Worm (Caenorhabditis elegans) whole organism, young adult: ENCODE results near the gene EGAP9.4.

Experiments
- B0019.2 ChIP-seq: fragments of 200-800 bp; sonication (Bioruptor generic); conservative IDR thresholded peaks from 2 replicates; pipeline ENCODE4 v1.3.6; 2022; ENCODE audit warnings: missing genetic modification reagents, missing genetic modification characterization, missing compliant biosample characterization
- B0035.1 ChIP-seq: sonication (generic microtip); optimal IDR thresholded peaks from 2 replicates; lab custom pipeline; 2016; ENCODE audit warnings: missing genetic modification characterization, mild to moderate bottlenecking, missing compliant biosample characterization, missing genotype, missing genetic modification reagents
- C17E4.6 ChIP-seq: fragments of 200-800 bp; sonication (Bioruptor generic); IDR thresholded peaks from 2 replicates; pipeline ENCODE4 v1.3.6; 2022; ENCODE audit warnings: missing genetic modification reagents, missing genetic modification characterization, missing compliant biosample characterization
- F55B11.4 ChIP-seq: sonication (generic microtip); optimal IDR thresholded peaks from 2 replicates; lab custom pipeline; 2016; ENCODE audit warnings: missing compliant biosample characterization, missing genetic modification characterization, borderline replicate concordance; ENCODE audit not compliant: insufficient read depth
- K11D2.4 ChIP-seq: fragments of 200-800 bp; sonication (Bioruptor generic); IDR thresholded peaks from 2 replicates; pipeline ENCODE4 v1.3.6; 2022; ENCODE audit warnings: missing genetic modification reagents, missing genetic modification characterization, missing compliant biosample characterization
- Y53G8AR.9 ChIP-seq: fragments of 200-800 bp; sonication (Bioruptor generic); conservative IDR thresholded peaks from 2 replicates; pipeline ENCODE4 v1.3.6; 2022; ENCODE audit warnings: missing genetic modification reagents, missing genetic modification characterization, missing compliant biosample characterization
- Y95B8A.8 ChIP-seq: fragments of 200-800 bp; sonication (Bioruptor generic); IDR thresholded peaks from 2 replicates; pipeline ENCODE4 v1.3.6; 2022; ENCODE audit warnings: missing genetic modification reagents, missing genetic modification characterization, missing compliant biosample characterization
- akir-1 ChIP-seq: fragments of 200-800 bp; sonication (Bioruptor generic); optimal IDR thresholded peaks from 2 replicates; lab custom pipeline; 2018; ENCODE audit warnings: mild to moderate bottlenecking, missing genetic modification characterization, moderate library complexity, missing compliant biosample characterization
- ama-1 ChIP-seq, 3 experiments: fragments of 150-350 bp in 1 of 3; sonication (generic microtip) in 2 of 3; optimal IDR thresholded peaks; 2 replicates each; lab custom pipeline; 2014 to 2018; ENCODE audit warnings: missing biosample characterization in 2 of 3, missing genetic modification characterization in 2 of 3, missing genetic modification reagents in 2 of 3
- athp-1 ChIP-seq: sonication (generic microtip); optimal IDR thresholded peaks from 2 replicates; lab custom pipeline; 2017; ENCODE audit warnings: mild to moderate bottlenecking, missing genetic modification characterization, missing compliant biosample characterization
- bed-2 ChIP-seq: fragments of 200-800 bp; sonication (Bioruptor generic); IDR thresholded peaks from 2 replicates; pipeline ENCODE4 v1.3.6; 2022; ENCODE audit warnings: missing genetic modification reagents, missing genetic modification characterization, missing compliant biosample characterization
- cebp-1 ChIP-seq, 2 experiments: fragments of 200-800 bp in 1 of 2; sonication (Bioruptor generic) in 1 of 2; sonication (generic microtip) in 1 of 2; IDR thresholded peaks in 1 of 2; optimal IDR thresholded peaks in 1 of 2; 2 replicates each; pipeline versions ENCODE4 v1.3.6 to Lab custom; 2017 to 2022; ENCODE audit warnings: missing compliant biosample characterization in 2 of 2, missing genetic modification characterization in 2 of 2, mild to moderate bottlenecking in 1 of 2, missing genetic modification reagents in 1 of 2, moderate library complexity in 1 of 2
- ceh-58 ChIP-seq: fragments of 200-800 bp; sonication (Bioruptor generic); IDR thresholded peaks from 2 replicates; pipeline ENCODE4 v1.3.6; 2022; ENCODE audit warnings: missing genetic modification characterization, missing compliant biosample characterization
- egl-44 ChIP-seq: fragments of 200-800 bp; sonication (Bioruptor generic); IDR thresholded peaks from 2 replicates; pipeline ENCODE4 v1.3.6; 2022; ENCODE audit warnings: missing genetic modification reagents, missing genetic modification characterization, missing compliant biosample characterization
- egrh-3 ChIP-seq: fragments of 200-800 bp; sonication (Bioruptor generic); IDR thresholded peaks from 2 replicates; pipeline ENCODE4 v1.3.6; 2022; ENCODE audit warnings: missing genetic modification reagents, missing genetic modification characterization, missing compliant biosample characterization
- ets-4 ChIP-seq: fragments of 200-800 bp; sonication (Bioruptor generic); optimal IDR thresholded peaks from 2 replicates; lab custom pipeline; 2018; ENCODE audit warnings: mild to moderate bottlenecking, missing genetic modification characterization, missing compliant biosample characterization
- hlh-12 ChIP-seq: sonication (generic microtip); optimal IDR thresholded peaks from 2 replicates; lab custom pipeline; 2016; ENCODE audit warnings: missing genetic modification characterization, missing compliant biosample characterization
- hmg-1.2 ChIP-seq: fragments of 200-800 bp; sonication (Bioruptor generic); IDR thresholded peaks from 2 replicates; pipeline ENCODE4 v1.3.6; 2022; ENCODE audit warnings: missing genetic modification reagents, missing genetic modification characterization, missing compliant biosample characterization
- hrde-1 ChIP-seq: sonication (generic microtip); optimal IDR thresholded peaks from 2 replicates; lab custom pipeline; 2016; ENCODE audit warnings: missing genetic modification characterization, mild to moderate bottlenecking, missing compliant biosample characterization, moderate library complexity, missing genotype, missing genetic modification reagents, borderline replicate concordance
- lin-54 ChIP-seq: fragments of 200-800 bp; sonication (Bioruptor generic); optimal IDR thresholded peaks from 2 replicates; lab custom pipeline; 2018; ENCODE audit warnings: mild to moderate bottlenecking, missing genetic modification characterization, missing compliant biosample characterization
- lsl-1 ChIP-seq: fragments of 200-800 bp; sonication (Bioruptor generic); optimal IDR thresholded peaks from 2 replicates; lab custom pipeline; 2018; ENCODE audit warnings: mild to moderate bottlenecking, missing genetic modification characterization, moderate library complexity, missing compliant biosample characterization
- mel-28 ChIP-seq: sonication (generic microtip); optimal IDR thresholded peaks from 2 replicates; lab custom pipeline; 2016; ENCODE audit warnings: borderline replicate concordance, mild to moderate bottlenecking, missing genetic modification characterization, missing compliant biosample characterization
- mxl-1 ChIP-seq: sonication (generic microtip); optimal IDR thresholded peaks from 2 replicates; lab custom pipeline; 2016; ENCODE audit warnings: missing genetic modification characterization, missing compliant biosample characterization
- nfya-1 ChIP-seq: sonication (generic microtip); optimal IDR thresholded peaks from 2 replicates; lab custom pipeline; 2017; ENCODE audit warnings: antibody characterized with exemption, missing compliant biosample characterization, missing genetic modification characterization, borderline replicate concordance; ENCODE audit not compliant: insufficient read depth
- nfya-2 ChIP-seq: fragments of 200-800 bp; sonication (Bioruptor generic); IDR thresholded peaks from 2 replicates; pipeline ENCODE4 v1.3.6; 2022; ENCODE audit warnings: missing genetic modification reagents, missing genetic modification characterization, missing compliant biosample characterization
- nhr-179 ChIP-seq: sonication (generic microtip); optimal IDR thresholded peaks from 2 replicates; lab custom pipeline; 2016; ENCODE audit warnings: mild to moderate bottlenecking, missing genetic modification characterization, missing compliant biosample characterization
- rec-8 ChIP-seq, 2 experiments: sonication (generic microtip); optimal IDR thresholded peaks; 2 replicates each; lab custom pipeline; 2016; ENCODE audit warnings: mild to moderate bottlenecking in 2 of 2, missing genetic modification characterization in 2 of 2, missing genetic modification reagents in 2 of 2, missing genotype in 2 of 2, missing biosample characterization in 1 of 2, missing compliant biosample characterization in 1 of 2, moderate library complexity in 1 of 2
- repo-1 ChIP-seq: sonication (generic microtip); optimal IDR thresholded peaks from 2 replicates; lab custom pipeline; 2017; ENCODE audit warnings: mild to moderate bottlenecking, missing genetic modification characterization, missing compliant biosample characterization
- snpc-1.3 ChIP-seq: sonication (generic microtip); optimal IDR thresholded peaks from 2 replicates; lab custom pipeline; 2017; ENCODE audit warnings: missing genetic modification characterization, mild to moderate bottlenecking, missing compliant biosample characterization, antibody characterized with exemption, moderate library complexity, missing genotype, missing genetic modification reagents; ENCODE audit not compliant: insufficient read depth
- snpc-4 ChIP-seq, 5 experiments: fragments of 150-350 bp in 1 of 5; sonication (generic microtip) in 4 of 5; optimal IDR thresholded peaks; 2 replicates each; lab custom pipeline; 2014 to 2018; ENCODE audit warnings: missing genetic modification characterization in 5 of 5, missing biosample characterization in 3 of 5, antibody characterized with exemption in 2 of 5, mild to moderate bottlenecking in 2 of 5, missing compliant biosample characterization in 2 of 5, missing genotype in 2 of 5, moderate library complexity in 2 of 5, missing genetic modification reagents in 1 of 5
- sptf-2 ChIP-seq: fragments of 200-800 bp; sonication (Bioruptor generic); optimal IDR thresholded peaks from 2 replicates; lab custom pipeline; 2018; ENCODE audit warnings: mild to moderate bottlenecking, missing genetic modification characterization, missing compliant biosample characterization
- tbx-9 ChIP-seq: sonication (generic microtip); optimal IDR thresholded peaks from 2 replicates; lab custom pipeline; 2016; ENCODE audit warnings: borderline replicate concordance, missing genetic modification characterization, inconsistent platforms, missing compliant biosample characterization
- tlf-1 ChIP-seq: fragments of 200-800 bp; sonication (Bioruptor generic); optimal IDR thresholded peaks from 2 replicates; lab custom pipeline; 2018; ENCODE audit warnings: mild to moderate bottlenecking, missing genetic modification characterization, missing compliant biosample characterization
- unc-130 ChIP-seq: sonication (generic microtip); optimal IDR thresholded peaks from 2 replicates; lab custom pipeline; 2016; ENCODE audit warnings: missing genetic modification reagents, missing genetic modification characterization, missing compliant biosample characterization
- unc-62 ChIP-seq: fragments of 150-350 bp; optimal IDR thresholded peaks from 2 replicates; lab custom pipeline; 2014; ENCODE audit warnings: missing biosample characterization, missing genetic modification reagents, missing genetic modification characterization
- ztf-18 ChIP-seq: sonication (generic microtip); optimal IDR thresholded peaks from 2 replicates; lab custom pipeline; 2016; ENCODE audit warnings: missing genotype, mild to moderate bottlenecking, missing genetic modification characterization, missing compliant biosample characterization
- ztf-22 ChIP-seq: fragments of 200-800 bp; sonication (Bioruptor generic); optimal IDR thresholded peaks from 2 replicates; lab custom pipeline; 2018; ENCODE audit warnings: mild to moderate bottlenecking, missing genetic modification characterization, moderate library complexity, missing compliant biosample characterization
- ztf-28 ChIP-seq: fragments of 200-800 bp; sonication (Bioruptor generic); IDR thresholded peaks from 2 replicates; pipeline ENCODE4 v1.3.6; 2022; ENCODE audit warnings: missing genetic modification reagents, missing genetic modification characterization, missing compliant biosample characterization

The EGAP9.4 gene

DNA sequence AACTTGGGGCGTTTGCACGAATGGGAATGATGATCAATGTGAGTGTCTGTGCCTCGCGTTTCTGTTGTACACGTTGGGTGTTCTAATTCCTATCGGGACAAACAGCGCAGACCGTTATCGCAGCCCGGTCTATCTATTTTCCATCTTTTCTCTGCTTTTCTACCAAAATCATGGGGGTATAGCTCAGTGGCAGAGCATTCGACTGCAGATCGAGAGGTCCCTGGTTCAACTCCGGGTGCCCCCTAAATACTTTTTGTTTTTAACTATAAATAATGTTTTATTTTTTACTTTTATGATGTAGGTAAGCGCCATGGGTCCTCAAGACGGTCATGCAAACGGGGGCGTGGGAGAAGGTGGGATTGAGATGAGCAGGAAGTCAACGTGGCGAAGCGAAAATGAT, 17.1 kb upstream of the EGAP9.4 start (continued):
- TF ChIP-seq ceh-58 (GFP tag; lab: Robert Waterston, UW) (no peak), repo-1 (tag; lab: Kevin White, UChicago) (no peak), hmg-1.2 (GFP tag; lab: Robert Waterston, UW) (peak; percentile 65), B0035.1 (tag; lab: Kevin White, UChicago) (peak; percentile 31), cebp-1 (GFP tag; IDR thresholded peaks at IDR 0.05; lab: Robert Waterston, UW) (0 out of 2 replicates have a peak, but pooled peaks have one; percentile 45), cebp-1 (tag; optimal IDR thresholded peaks at IDR 0.05; lab: Kevin White, UChicago) (no peak), snpc-1.3 (peak; percentile 73), tbx-9 (no peak), lsl-1 (GFP tag; lab: Kevin White, UChicago) (peak; percentile 43), unc-130 (GFP tag; lab: Kevin White, UChicago) (peak; percentile 22), unc-62 (GFP tag; lab: Kevin White, UChicago) (no peak), nfya-1 (tag; lab: Kevin White, UChicago) (no peak), nfya-2 (GFP tag; lab: Robert Waterston, UW) (no peak), egrh-3 (GFP tag; lab: Robert Waterston, UW) (no peak), hrde-1 (peak; percentile 70), B0019.2 (GFP tag; lab: Robert Waterston, UW) (peak; percentile 25; the same call in 1 of the 2 replicates), ztf-18 (peak; percentile 67), ets-4 (GFP tag; lab: Kevin White, UChicago) (peak; percentile 60), lin-54 (no peak), akir-1 (GFP tag; lab: Kevin White, UChicago) (no peak), Y95B8A.8 (GFP tag; lab: Robert Waterston, UW) (0 out of 2 replicates have a peak, but pooled peaks have one; percentile 37), ztf-28 (GFP tag; lab: Robert Waterston, UW) (no peak), F55B11.4 (tag; lab: Kevin White, UChicago) (no peak), tlf-1 (GFP tag; lab: Kevin White, UChicago) (no peak), mxl-1 (tag; lab: Kevin White, UChicago) (peak; percentile 52), egl-44 (GFP tag; lab: Robert Waterston, UW) (peak; percentile 85), bed-2 (GFP tag; lab: Robert Waterston, UW) (no peak), hlh-12 (tag; lab: Kevin White, UChicago) (no peak), ztf-22 (GFP tag; lab: Kevin White, UChicago) (no peak)

DNA sequence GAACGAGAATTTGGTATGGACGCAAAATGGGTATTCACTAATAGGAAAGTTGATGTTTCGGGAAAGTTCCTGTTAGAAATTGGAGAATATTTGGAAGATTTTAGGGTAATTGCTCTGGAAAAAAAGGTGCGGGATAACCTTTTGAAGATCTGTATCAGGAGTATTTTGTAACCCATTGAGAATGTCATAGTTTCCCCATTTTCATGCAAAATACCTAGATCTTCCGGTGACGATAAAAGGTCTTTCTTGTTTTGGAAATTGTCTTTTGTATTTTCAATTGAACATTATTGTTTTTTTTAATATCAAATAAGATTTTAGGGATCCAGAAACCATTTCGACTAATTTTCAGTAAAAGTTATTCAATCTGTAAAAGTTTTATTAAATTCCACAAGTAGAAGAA, 15.1 kb upstream of the EGAP9.4 start, which contains the start of gene spp-19:
spp-19 (minus strand) TSS at position 101 of the 400 bp plus-strand sequence.
- TF ChIP-seq rec-8 (tag; optimal IDR thresholded peaks at IDR 0.05; lab: Kevin White, UChicago) (no peak), nhr-179 (no peak), ets-4 (GFP tag; lab: Kevin White, UChicago) (no peak), C17E4.6 (GFP tag; lab: Robert Waterston, UW) (no peak), K11D2.4 (GFP tag; lab: Robert Waterston, UW) (no peak), sptf-2 (GFP tag; lab: Kevin White, UChicago) (no peak), unc-62 (GFP tag; lab: Kevin White, UChicago) (no peak), snpc-4 (GFP tag; optimal IDR thresholded peaks at IDR 0.05; lab: Kevin White, UChicago) (no peak), snpc-4 (tag; optimal IDR thresholded peaks at IDR 0.05; lab: Kevin White, UChicago) (no peak), athp-1 (tag; lab: Kevin White, UChicago) (no peak), B0019.2 (GFP tag; lab: Robert Waterston, UW) (no peak), ama-1 (optimal IDR thresholded peaks at IDR 0.05; lab: Kevin White, UChicago) (no peak), ama-1 (GFP tag; optimal IDR thresholded peaks at IDR 0.05; lab: Kevin White, UChicago) (no peak), Y53G8AR.9 (GFP tag; lab: Robert Waterston, UW) (no peak), mel-28 (tag; lab: Kevin White, UChicago) (no peak)
